Worm (Caenorhabditis elegans): ENCODE measurements around the gene T20B5.2.

The T20B5.2 gene

DNA sequence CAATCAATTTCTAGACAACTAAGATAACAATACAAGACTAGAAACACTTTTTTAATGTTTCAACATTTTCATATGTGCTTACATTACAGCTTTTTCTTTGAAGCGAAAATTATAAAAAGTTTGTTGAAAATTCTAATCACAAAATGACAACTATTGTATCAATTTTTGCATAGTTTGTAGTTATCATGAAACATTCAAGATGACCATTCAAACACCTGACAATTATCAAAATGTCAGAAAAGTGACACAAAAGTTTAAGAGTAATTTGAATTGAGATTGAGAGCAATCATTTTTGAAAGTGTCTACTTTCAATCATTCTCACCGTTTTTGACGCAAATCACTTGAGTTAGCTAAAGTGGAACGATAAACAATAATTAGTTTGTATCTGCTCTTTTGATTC lies 39.0 kb downstream of the T20B5.2 start:
- peak; percentile 57 for TF ChIP-seq nhr-80 (tag; optimal IDR thresholded peaks at IDR 0.05)
- TF ChIP-seq Y56A3A.18 (GFP tag; IDR thresholded peaks at IDR 0.05) = no peak

DNA sequence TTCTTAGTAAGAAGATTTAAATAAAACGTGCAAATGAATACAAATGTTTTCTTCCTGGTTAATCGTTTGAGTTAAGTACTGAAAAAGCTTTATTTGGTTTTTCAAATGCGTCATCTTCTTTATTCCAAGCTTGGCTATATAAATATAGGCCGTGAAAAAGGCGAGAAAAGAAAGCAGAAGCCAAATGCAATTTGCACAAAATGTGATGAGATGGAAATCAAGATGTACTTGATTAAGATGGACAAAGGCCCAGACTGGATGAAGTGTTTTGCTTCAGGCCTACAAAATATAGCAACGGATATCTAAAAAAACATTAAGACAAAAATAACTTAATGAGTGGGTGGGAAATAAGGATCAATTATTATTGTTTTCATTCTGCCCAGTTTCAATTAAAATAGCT lies 41.3 kb downstream of the T20B5.2 start:
- TF ChIP-seq K12H6.12 (tag; optimal IDR thresholded peaks at IDR 0.05) (no peak), C06A6.2 (GFP tag; conservative IDR thresholded peaks at IDR 0.05) (no peak), B0019.2 (GFP tag; conservative IDR thresholded peaks at IDR 0.05) (no peak), lir-1 (GFP tag; conservative IDR thresholded peaks at IDR 0.05) (no peak)

DNA sequence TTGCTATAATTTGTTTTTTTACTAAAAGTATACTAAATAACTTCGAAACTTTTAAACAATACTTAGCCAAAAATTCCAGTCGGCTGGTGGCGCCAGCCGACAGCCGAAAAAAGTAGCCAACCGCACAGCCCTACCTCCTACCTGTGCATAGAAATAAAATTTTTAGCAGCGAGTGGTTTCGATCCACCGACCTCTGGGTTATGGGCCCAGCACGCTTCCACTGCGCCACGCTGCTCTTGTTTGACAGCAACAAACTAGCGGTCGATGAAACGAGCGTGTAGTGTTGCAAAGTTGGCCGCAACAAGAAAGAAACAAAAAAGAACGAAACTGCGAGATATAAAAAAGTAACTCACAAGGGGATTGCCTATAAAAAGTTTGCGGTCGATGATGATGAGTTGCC lies 42.0 kb downstream of the T20B5.2 start:
- TF ChIP-seq zim-3 (tag; optimal IDR thresholded peaks at IDR 0.05) (peak; percentile 41), ama-1 (optimal IDR thresholded peaks at IDR 0.05) (no peak), ama-1 (GFP tag; optimal IDR thresholded peaks at IDR 0.05) (peak in 1 of 2 experiments; percentile 39), zfh-2 (GFP tag; conservative IDR thresholded peaks at IDR 0.05) (no peak), lsy-27 (tag; optimal IDR thresholded peaks at IDR 0.05; ENCODE audit: borderline replicate concordance, insufficient read depth) (no peak), hmg-20 (GFP tag; IDR thresholded peaks at IDR 0.05) (no peak), hrde-1 (tag; optimal IDR thresholded peaks at IDR 0.05; ENCODE audit: borderline replicate concordance) (no peak), nhr-120 (GFP tag; IDR thresholded peaks at IDR 0.05) (no peak), ekl-4 (GFP tag; IDR thresholded peaks at IDR 0.05) (no peak), repo-1 (tag; optimal IDR thresholded peaks at IDR 0.05) (peak; percentile 13), lag-1 (GFP tag; IDR thresholded peaks at IDR 0.05) (no peak), gei-17 (GFP tag; optimal IDR thresholded peaks at IDR 0.05) (peak; percentile 0), T26A5.8 (tag; optimal IDR thresholded peaks at IDR 0.05) (no peak), K12H6.12 (tag; optimal IDR thresholded peaks at IDR 0.05) (peak; percentile 7), cebp-2 (GFP tag; IDR thresholded peaks at IDR 0.05) (no peak), dpl-1 (GFP tag; optimal IDR thresholded peaks at IDR 0.05) (no peak), rcor-1 (GFP tag; IDR thresholded peaks at IDR 0.05) (peak; percentile 50; the same call in 1 of the 2 replicates), snpc-1.3 (tag; optimal IDR thresholded peaks at IDR 0.05; ENCODE audit: insufficient read depth) (peak; percentile 46), lir-1 (GFP tag; conservative IDR thresholded peaks at IDR 0.05) (no peak), madf-8 (GFP tag; conservative IDR thresholded peaks at IDR 0.05) (no peak), snpc-4 (GFP tag; optimal IDR thresholded peaks at IDR 0.05) (peak; percentile 51), snpc-4 (tag; optimal IDR thresholded peaks at IDR 0.05) (peak in 3 of 4 experiments; percentile 28 to 77 (median 73)), F22D6.2 (tag; optimal IDR thresholded peaks at IDR 0.05) (peak; percentile 22), efl-1 (GFP tag; optimal IDR thresholded peaks at IDR 0.05) (no peak), Y53G8AR.9 (GFP tag; conservative IDR thresholded peaks at IDR 0.05) (peak; percentile 72; the same call in 1 of the 2 replicates), sdz-38 (tag; optimal IDR thresholded peaks at IDR 0.05) (no peak), pha-4 (tag; optimal IDR thresholded peaks at IDR 0.05) (no peak), F39B2.1 (GFP tag; IDR thresholded peaks at IDR 0.05) (0 out of 2 replicates have a peak, but pooled peaks have one; percentile 41), F10E7.11 (tag; optimal IDR thresholded peaks at IDR 0.05) (no peak), attf-5 (GFP tag; optimal IDR thresholded peaks at IDR 0.05) (peak; percentile 57), egl-18 (GFP tag; IDR thresholded peaks at IDR 0.05) (no peak), C06A6.2 (GFP tag; conservative IDR thresholded peaks at IDR 0.05) (no peak), tbp1 (GFP tag; optimal IDR thresholded peaks at IDR 0.05) (peak; percentile 92), F37B4.10 (GFP tag; IDR thresholded peaks at IDR 0.05) (no peak), lin-54 (GFP tag; optimal IDR thresholded peaks at IDR 0.05) (peak; percentile 8), ets-4 (GFP tag; optimal IDR thresholded peaks at IDR 0.05) (peak; percentile 9), unc-62 (GFP tag; optimal IDR thresholded peaks at IDR 0.05) (no peak), him-1 (tag; optimal IDR thresholded peaks at IDR 0.05) (peak; percentile 77), ztf-22 (GFP tag; optimal IDR thresholded peaks at IDR 0.05) (no peak), nfyb-1 (GFP tag; IDR thresholded peaks at IDR 0.05) (peak; percentile 81), sea-2 (GFP tag; IDR thresholded peaks at IDR 0.05) (no peak), ceh-91 (GFP tag; IDR thresholded peaks at IDR 0.05) (no peak), unc-130 (GFP tag; optimal IDR thresholded peaks at IDR 0.05) (peak; percentile 43)
